Fruit fly (Drosophila melanogaster) whole organism, wandering third instar larva: ENCODE data around the gene CG17996.

Experiments used
- Dfd ChIP-seq: fragments of >200 bp; optimal IDR thresholded peaks from 2 replicates; lab custom pipeline; 2017; ENCODE audit warnings: missing biosample characterization, missing genetic modification characterization
- Hnf4 ChIP-seq: fragments of 200-800 bp; sonication (Bioruptor generic); optimal IDR thresholded peaks from 2 replicates; lab custom pipeline; 2016; ENCODE audit warnings: missing biosample characterization, mild to moderate bottlenecking, missing genetic modification characterization
- Myc ChIP-seq: fragments of >200 bp; optimal IDR thresholded peaks from 2 replicates; lab custom pipeline; 2017
- Rel ChIP-seq, 2 experiments: fragments of 200-800 bp; sonication (Bioruptor generic) in 1 of 2; optimal IDR thresholded peaks; 2 replicates in 1 of 2; 3 replicates in 1 of 2; lab custom pipeline; 2016 to 2019; ENCODE audit warnings: mild to moderate bottlenecking in 2 of 2, missing biosample characterization in 2 of 2, missing genetic modification characterization in 2 of 2, moderate library complexity in 1 of 2
- Vsx2 ChIP-seq: fragments of 200-300, 225-300 bp; sonication (Bioruptor generic); optimal IDR thresholded peaks from 2 replicates; lab custom pipeline; 2018; ENCODE audit warnings: missing biosample characterization, missing genetic modification characterization; ENCODE audit not compliant: partially characterized antibody
- brk ChIP-seq: fragments of 200-800 bp; sonication (Bioruptor generic); optimal IDR thresholded peaks from 2 replicates; lab custom pipeline; 2016; ENCODE audit warnings: missing biosample characterization, mild to moderate bottlenecking, missing genetic modification characterization
- h ChIP-seq: fragments of 200-800 bp; sonication (Bioruptor generic); optimal IDR thresholded peaks from 3 replicates; lab custom pipeline; 2016; ENCODE audit warnings: missing biosample characterization, mild to moderate bottlenecking, missing genetic modification characterization
- jim ChIP-seq: fragments of 175-275, 200-325 bp; sonication (Bioruptor generic); optimal IDR thresholded peaks from 2 replicates; lab custom pipeline; 2016; ENCODE audit warnings: missing biosample characterization, mild to moderate bottlenecking, missing genetic modification characterization
- pan ChIP-seq: fragments of >200 bp; optimal IDR thresholded peaks from 2 replicates; lab custom pipeline; 2017
- psq ChIP-seq: fragments of 200-800 bp; sonication (Bioruptor generic); optimal IDR thresholded peaks from 3 replicates; lab custom pipeline; 2017; ENCODE audit warnings: missing biosample characterization, mild to moderate bottlenecking, missing genetic modification characterization, moderate library complexity
- sage ChIP-seq: fragments of 200-800 bp; sonication (Bioruptor generic); optimal IDR thresholded peaks from 2 replicates; lab custom pipeline; 2016; ENCODE audit warnings: missing biosample characterization, mild to moderate bottlenecking, missing genetic modification characterization
- sv ChIP-seq: fragments of 200-800 bp; sonication (Bioruptor generic); optimal IDR thresholded peaks from 3 replicates; lab custom pipeline; 2016; ENCODE audit warnings: missing biosample characterization, missing genetic modification characterization
- usp ChIP-seq: fragments of >200 bp; optimal IDR thresholded peaks from 2 replicates; lab custom pipeline; 2017; ENCODE audit warnings: missing biosample characterization, missing genetic modification characterization
- woc ChIP-seq: sonication (Bioruptor generic); optimal IDR thresholded peaks from 2 replicates; lab custom pipeline; 2016; ENCODE audit warnings: missing biosample characterization, mild to moderate bottlenecking, missing genetic modification characterization

- TF ChIP-seq usp (GFP tag; lab: Kevin White, UChicago), result no peak
- no peak for TF ChIP-seq sage (GFP tag; lab: Kevin White, UChicago)
- TF ChIP-seq Rel (GFP tag; optimal IDR thresholded peaks at IDR 0.05; lab: Kevin White, UChicago), result no peak
- no peak for TF ChIP-seq Rel (tag; optimal IDR thresholded peaks at IDR 0.05; lab: Kevin White, UChicago)
- TF ChIP-seq Myc (lab: Kevin White, UChicago), result no peak
- no peak for TF ChIP-seq psq (GFP tag; lab: Kevin White, UChicago)
- no peak for TF ChIP-seq Hnf4 (GFP tag; lab: Kevin White, UChicago)
- TF ChIP-seq Dfd, result no peak
- TF ChIP-seq sv (GFP tag; lab: Kevin White, UChicago), result no peak
- TF ChIP-seq jim (GFP tag; lab: Kevin White, UChicago), result no peak
- TF ChIP-seq h (GFP tag; lab: Kevin White, UChicago), result no peak
- no peak for TF ChIP-seq pan (lab: Kevin White, UChicago)
- TF ChIP-seq brk (GFP tag; lab: Kevin White, UChicago), result no peak
- TF ChIP-seq Vsx2, result no peak
- no peak for TF ChIP-seq woc (GFP tag; lab: Kevin White, UChicago)
Observed at dm6 chr2L:16687863-16688262, 43.0 kb downstream of the CG17996 start.
